Fruit fly (Drosophila melanogaster) whole organism, embryonic: ENCODE results near the gene CG13653.
A peak's percentile ranks its signal among the peaks of the same experiment; 100 is the strongest.

Experiments
- C15 ChIP-seq: fragments of 200-800 bp; sonication (Bioruptor generic); IDR thresholded peaks from 3 replicates; pipeline ENCODE4 v1.3.6; 2022; ENCODE audit warnings: missing biosample characterization, missing genetic modification characterization
- CG10543 ChIP-seq: fragments of 200-800 bp; sonication (Bioruptor generic); optimal IDR thresholded peaks from 3 replicates; lab custom pipeline; 2017; ENCODE audit warnings: missing biosample characterization, mild to moderate bottlenecking, missing genetic modification characterization, moderate library complexity
- CG10565 ChIP-seq: fragments of 200-800 bp; sonication (Bioruptor generic); optimal IDR thresholded peaks from 3 replicates; lab custom pipeline; 2016; ENCODE audit warnings: missing biosample characterization, mild to moderate bottlenecking, missing genetic modification characterization
- CG12769 ChIP-seq: fragments of 200-800 bp; sonication (Bioruptor generic); optimal IDR thresholded peaks from 2 replicates; lab custom pipeline; 2019; ENCODE audit warnings: missing biosample characterization, mild to moderate bottlenecking, missing genetic modification characterization, moderate library complexity
- CG12942 ChIP-seq: fragments of 200-800 bp; sonication (Bioruptor generic); optimal IDR thresholded peaks from 3 replicates; lab custom pipeline; 2016; ENCODE audit warnings: missing biosample characterization, missing genetic modification characterization
- CG13287 ChIP-seq: fragments of 200-800 bp; sonication (Bioruptor generic); IDR thresholded peaks from 2 replicates; pipeline ENCODE4 v1.3.6; 2022; ENCODE audit warnings: missing biosample characterization, missing genetic modification characterization; ENCODE audit not compliant: partially characterized antibody
- CG15011 ChIP-seq: fragments of 200-800 bp; sonication (Bioruptor generic); optimal IDR thresholded peaks from 3 replicates; lab custom pipeline; 2018; ENCODE audit warnings: missing biosample characterization, mild to moderate bottlenecking, missing genetic modification characterization
- CG1602 ChIP-seq: fragments of 200-800 bp; sonication (Bioruptor generic); optimal IDR thresholded peaks from 3 replicates; lab custom pipeline; 2016; ENCODE audit warnings: missing biosample characterization, missing genetic modification characterization
- CG1647 ChIP-seq: fragments of 200-800 bp; sonication (Bioruptor generic); optimal IDR thresholded peaks from 3 replicates; lab custom pipeline; 2016; ENCODE audit warnings: missing biosample characterization, missing genetic modification characterization
- CG16815 ChIP-seq: fragments of 200-800 bp; sonication (Bioruptor generic); optimal IDR thresholded peaks from 3 replicates; lab custom pipeline; 2017; ENCODE audit warnings: missing biosample characterization, mild to moderate bottlenecking, missing genetic modification characterization
- CG17802 ChIP-seq: fragments of 200-800 bp; sonication (Bioruptor generic); optimal IDR thresholded peaks from 2 replicates; lab custom pipeline; 2018; ENCODE audit warnings: missing biosample characterization, mild to moderate bottlenecking, missing genetic modification characterization, moderate library complexity
- CG2199 ChIP-seq: fragments of 200-800 bp; sonication (Bioruptor generic); IDR thresholded peaks from 3 replicates; pipeline ENCODE4 v1.3.6; 2022; ENCODE audit warnings: missing biosample characterization, missing genetic modification characterization
- CG42726 ChIP-seq: fragments of 200-800 bp; sonication (Bioruptor generic); IDR thresholded peaks from 2 replicates; pipeline ENCODE4 v1.3.6; 2022; ENCODE audit warnings: missing biosample characterization, missing genetic modification characterization; ENCODE audit not compliant: partially characterized antibody
- CG6272 ChIP-seq: fragments of 200-800 bp; sonication (Bioruptor generic); IDR thresholded peaks from 2 replicates; pipeline ENCODE4 v1.3.6; 2022; ENCODE audit warnings: missing biosample characterization, missing genetic modification characterization
- CG6791 ChIP-seq: fragments of 200-800 bp; sonication (Bioruptor generic); IDR thresholded peaks from 3 replicates; pipeline ENCODE4 v1.3.6; 2022; ENCODE audit warnings: missing biosample characterization, missing genetic modification characterization; ENCODE audit not compliant: partially characterized antibody
- CG9876 ChIP-seq: fragments of 200-800 bp; sonication (Bioruptor generic); optimal IDR thresholded peaks from 2 replicates; lab custom pipeline; 2016; ENCODE audit warnings: missing biosample characterization, missing genetic modification characterization
- CrebB ChIP-seq: fragments of 200-800 bp; sonication (Bioruptor generic); optimal IDR thresholded peaks from 3 replicates; lab custom pipeline; 2018; ENCODE audit warnings: missing biosample characterization, mild to moderate bottlenecking, missing genetic modification characterization
- Dbx ChIP-seq: fragments of 200-800 bp; sonication (Bioruptor generic); IDR thresholded peaks from 3 replicates; pipeline ENCODE4 v1.3.6; 2022; ENCODE audit warnings: missing biosample characterization, missing genetic modification characterization
- Eip74EF ChIP-seq, 2 experiments: fragments of 200-800 bp in 1 of 2; fragments of >200 bp in 1 of 2; sonication (Bioruptor generic) in 1 of 2; optimal IDR thresholded peaks; 2 replicates each; lab custom pipeline; 2017 to 2019; ENCODE audit warnings: missing biosample characterization in 2 of 2, missing genetic modification characterization in 2 of 2, mild to moderate bottlenecking in 1 of 2, moderate library complexity in 1 of 2
- Med ChIP-seq: fragments of 200-800 bp; sonication (Bioruptor generic); peaks from one replicate; lab custom pipeline; 2016; ENCODE audit warnings: missing biosample characterization, missing genetic modification characterization, mild to moderate bottlenecking, inconsistent platforms, moderate library complexity
- Mrtf ChIP-seq: fragments of 200-800 bp; sonication (Bioruptor generic); IDR thresholded peaks from 3 replicates; pipeline ENCODE4 v1.3.6; 2022; ENCODE audit warnings: missing biosample characterization, missing genetic modification characterization
- NC2β ChIP-seq: fragments of 200-800 bp; sonication (Bioruptor generic); optimal IDR thresholded peaks from 2 replicates; lab custom pipeline; 2016; ENCODE audit warnings: missing biosample characterization, missing genetic modification characterization
- NfI ChIP-seq: fragments of 200-800 bp; sonication (Bioruptor generic); optimal IDR thresholded peaks from 3 replicates; lab custom pipeline; 2018; ENCODE audit warnings: missing biosample characterization, mild to moderate bottlenecking, missing genetic modification characterization, moderate library complexity
- PHDP ChIP-seq: fragments of 200-800 bp; sonication (Bioruptor generic); optimal IDR thresholded peaks from 3 replicates; lab custom pipeline; 2018; ENCODE audit warnings: missing biosample characterization, mild to moderate bottlenecking, missing genetic modification characterization, moderate library complexity
- Ravus ChIP-seq: fragments of 200-800 bp; sonication (Bioruptor generic); IDR thresholded peaks from 2 replicates; pipeline ENCODE4 v1.3.6; 2022; ENCODE audit warnings: missing biosample characterization, missing genetic modification characterization
- Sox100B ChIP-seq: fragments of 200-800 bp; sonication (Bioruptor generic); optimal IDR thresholded peaks from 3 replicates; lab custom pipeline; 2018; ENCODE audit warnings: missing biosample characterization, mild to moderate bottlenecking, missing genetic modification characterization
- Spps ChIP-seq: fragments of 200-800 bp; sonication (Bioruptor generic); optimal IDR thresholded peaks from 2 replicates; lab custom pipeline; 2018; ENCODE audit warnings: missing biosample characterization, mild to moderate bottlenecking, missing genetic modification characterization
- abd-A ChIP-seq: fragments of 200-800 bp; sonication (Bioruptor generic); optimal IDR thresholded peaks from 3 replicates; lab custom pipeline; 2019; ENCODE audit warnings: missing biosample characterization, mild to moderate bottlenecking, missing genetic modification characterization, moderate library complexity
- al ChIP-seq: fragments of 200-800 bp; sonication (Bioruptor generic); IDR thresholded peaks from 2 replicates; pipeline ENCODE4 v1.3.6; 2022; ENCODE audit warnings: missing biosample characterization, missing genetic modification characterization
- amos ChIP-seq: fragments of 200-800 bp; sonication (Bioruptor generic); IDR thresholded peaks from 2 replicates; pipeline ENCODE4 v1.3.6; 2022; ENCODE audit warnings: missing biosample characterization, missing genetic modification characterization; ENCODE audit not compliant: partially characterized antibody
- cg ChIP-seq: fragments of 200-800 bp; sonication (Bioruptor generic); optimal IDR thresholded peaks from 3 replicates; lab custom pipeline; 2019; ENCODE audit warnings: missing biosample characterization, mild to moderate bottlenecking, missing genetic modification characterization, moderate library complexity
- chinmo ChIP-seq: fragments of 200-800 bp; sonication (Bioruptor generic); IDR thresholded peaks from 4 replicates; pipeline ENCODE4 v1.3.6; 2022; ENCODE audit warnings: missing biosample characterization, missing genetic modification characterization; ENCODE audit not compliant: partially characterized antibody
- chn ChIP-seq: fragments of 200-800 bp; sonication (Bioruptor generic); optimal IDR thresholded peaks from 2 replicates; lab custom pipeline; 2016; ENCODE audit warnings: missing biosample characterization, missing genetic modification characterization
- dimm ChIP-seq: fragments of 200-800 bp; sonication (Bioruptor generic); IDR thresholded peaks from 2 replicates; pipeline ENCODE4 v1.3.6; 2022; ENCODE audit warnings: missing biosample characterization, missing genetic modification characterization
- ems ChIP-seq: fragments of 200-800 bp; sonication (Bioruptor generic); optimal IDR thresholded peaks from 3 replicates; lab custom pipeline; 2016; ENCODE audit warnings: missing biosample characterization, missing genetic modification characterization
- ftz-f1 ChIP-seq: fragments of 200-800 bp; sonication (Bioruptor generic); optimal IDR thresholded peaks from 2 replicates; lab custom pipeline; 2016; ENCODE audit warnings: missing biosample characterization, missing genetic modification characterization
- gcm2 ChIP-seq: fragments of 200-800 bp; sonication (Bioruptor generic); optimal IDR thresholded peaks from 2 replicates; lab custom pipeline; 2016; ENCODE audit warnings: missing biosample characterization, missing genetic modification characterization
- lbe ChIP-seq: fragments of 200-800 bp; sonication (Bioruptor generic); optimal IDR thresholded peaks from 2 replicates; lab custom pipeline; 2016; ENCODE audit warnings: missing biosample characterization, mild to moderate bottlenecking, missing genetic modification characterization
- mirr ChIP-seq: fragments of 200-800 bp; sonication (Bioruptor generic); optimal IDR thresholded peaks from 3 replicates; lab custom pipeline; 2018; ENCODE audit warnings: missing biosample characterization, mild to moderate bottlenecking, missing genetic modification characterization
- nom ChIP-seq: fragments of 200-800 bp; sonication (Bioruptor generic); optimal IDR thresholded peaks from 2 replicates; lab custom pipeline; 2017; ENCODE audit warnings: missing biosample characterization, missing genetic modification characterization, mild to moderate bottlenecking, moderate library complexity, missing genetic modification reagents
- sisA ChIP-seq: fragments of 200-800 bp; sonication (Bioruptor generic); IDR thresholded peaks from 2 replicates; pipeline ENCODE4 v1.3.6; 2022; ENCODE audit warnings: missing biosample characterization, missing genetic modification characterization
- slou ChIP-seq: fragments of 200-800 bp; sonication (Bioruptor generic); optimal IDR thresholded peaks from 3 replicates; lab custom pipeline; 2016; ENCODE audit warnings: missing biosample characterization, missing genetic modification characterization
- sob ChIP-seq: fragments of 200-800 bp; sonication (Bioruptor generic); IDR thresholded peaks from 2 replicates; pipeline ENCODE4 v1.3.6; 2022; ENCODE audit warnings: missing biosample characterization, missing genetic modification characterization
- sr ChIP-seq: fragments of 200-800 bp; sonication (Bioruptor generic); IDR thresholded peaks from 3 replicates; pipeline ENCODE4 v1.3.6; 2022; ENCODE audit warnings: missing biosample characterization, missing genetic modification characterization
- ssp ChIP-seq: fragments of 200-800 bp; sonication (Bioruptor generic); IDR thresholded peaks from 2 replicates; pipeline ENCODE4 v1.3.6; 2022; ENCODE audit warnings: missing biosample characterization, missing genetic modification characterization
- tap ChIP-seq: fragments of 200-800 bp; optimal IDR thresholded peaks from 3 replicates; lab custom pipeline; 2019; ENCODE audit warnings: missing biosample characterization, mild to moderate bottlenecking, missing genetic modification characterization, moderate library complexity
- trh ChIP-seq: fragments of 200-800 bp; sonication (Bioruptor generic); optimal IDR thresholded peaks from 2 replicates; lab custom pipeline; 2016; ENCODE audit warnings: missing biosample characterization, missing genetic modification characterization
- vvl ChIP-seq: fragments of 200-800 bp; sonication (Bioruptor generic); IDR thresholded peaks from 2 replicates; pipeline ENCODE4 v1.3.6; 2022; ENCODE audit warnings: missing biosample characterization, missing genetic modification characterization

CG13653 gene

DNA sequence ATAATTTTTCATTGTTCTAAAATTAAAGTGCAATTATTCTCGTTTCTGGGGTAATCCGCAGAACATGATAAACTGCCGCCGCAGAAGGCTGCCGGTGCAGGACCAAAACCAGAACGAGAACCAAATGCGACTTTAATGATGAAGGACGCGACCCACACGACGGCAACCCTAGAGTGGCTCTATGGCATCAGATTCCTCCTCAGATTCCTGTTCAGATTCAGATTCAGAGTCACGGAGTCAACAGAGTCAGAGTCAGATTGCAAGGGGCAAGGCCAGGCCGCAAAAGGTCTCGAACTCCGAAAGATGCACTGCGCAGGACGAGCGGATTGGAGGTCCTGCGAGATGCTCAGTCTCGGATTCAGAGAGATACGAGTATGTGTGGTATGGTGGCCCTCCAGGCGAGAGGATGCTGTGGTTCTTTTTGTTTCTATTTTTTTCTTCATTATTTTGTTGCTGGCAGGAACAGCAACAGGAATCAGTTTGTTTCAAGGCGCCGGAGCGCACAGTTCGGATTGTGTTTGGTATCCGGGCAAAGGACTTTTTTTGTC lies 4.1 kb downstream of the CG13653 start, which contains the start of gene CG13654 (continued):
- no peak for TF ChIP-seq dimm (GFP tag; lab: Robert Waterston, UW)
- TF ChIP-seq trh (GFP tag; lab: Kevin White, UChicago), result no peak
- TF ChIP-seq CG16815 (GFP tag; lab: Kevin White, UChicago), result no peak

DNA sequence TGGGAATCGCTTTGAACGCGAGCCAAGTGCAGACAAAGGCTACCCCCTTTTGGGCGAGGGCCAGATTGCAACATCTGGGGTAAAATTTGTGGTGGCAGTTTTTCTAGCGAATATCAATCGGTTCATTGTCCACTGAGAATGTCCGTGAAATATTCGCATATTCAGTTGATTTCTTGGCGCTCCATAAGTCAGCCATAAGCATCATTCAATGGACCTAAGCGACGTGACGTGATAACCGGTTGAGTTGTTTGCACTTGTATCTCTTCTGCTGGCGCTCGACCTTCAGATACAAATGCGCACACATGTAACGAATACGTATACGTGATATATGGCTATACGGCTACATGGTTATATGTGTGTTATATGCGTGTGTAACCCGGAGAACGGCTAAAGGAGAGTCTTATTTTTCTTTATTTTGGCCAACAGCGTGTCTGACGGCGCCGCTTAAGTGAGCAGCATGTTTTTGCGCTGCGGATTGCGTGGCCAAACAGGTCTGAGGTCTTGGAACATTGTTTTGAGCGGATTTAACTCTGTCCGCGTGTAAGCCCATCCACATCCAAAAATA lies 10.2 kb downstream of the CG13653 start:
- peak; percentile 66 for TF ChIP-seq cg (GFP tag; lab: Kevin White, UChicago)
- no peak for TF ChIP-seq CG2199 (GFP tag; lab: Robert Waterston, UW)
- TF ChIP-seq Ravus (GFP tag; lab: Robert Waterston, UW), result no peak
- TF ChIP-seq ftz-f1 (GFP tag; lab: Kevin White, UChicago), result peak; percentile 73
- TF ChIP-seq CG12942, result no peak
- TF ChIP-seq amos (GFP tag; lab: Robert Waterston, UW), result 0 out of 2 replicates have a peak, but pooled peaks have one; percentile 13
- no peak for TF ChIP-seq CG10565 (GFP tag; lab: Kevin White, UChicago)
- peak; percentile 7 for TF ChIP-seq nom (GFP tag; lab: Kevin White, UChicago)
- peak; percentile 88; the same call in 2 of the 4 replicates for TF ChIP-seq chinmo (GFP tag; lab: Robert Waterston, UW)
- TF ChIP-seq CG1647, result no peak
- peak; percentile 63 for TF ChIP-seq CG10543 (GFP tag; lab: Kevin White, UChicago)
- peak; percentile 62 for TF ChIP-seq abd-A (tag; lab: Kevin White, UChicago)
- no peak for TF ChIP-seq Dbx (GFP tag; lab: Robert Waterston, UW)
- 0 out of 2 replicates have a peak, but pooled peaks have one; percentile 6 for TF ChIP-seq vvl
- TF ChIP-seq Med (GFP tag; lab: Kevin White, UChicago), result peak; percentile 68
- peak; percentile 62 for TF ChIP-seq mirr
- peak in 1 of 2 experiments; percentile 38 for TF ChIP-seq Eip74EF (GFP tag; optimal IDR thresholded peaks at IDR 0.05; lab: Kevin White, UChicago)
- TF ChIP-seq CG17802 (tag; lab: Kevin White, UChicago), result no peak
- no peak for TF ChIP-seq PHDP (tag; lab: Kevin White, UChicago)
- TF ChIP-seq NfI (GFP tag; lab: Kevin White, UChicago), result no peak
- no peak for TF ChIP-seq al
- no peak for TF ChIP-seq chn (GFP tag; lab: Kevin White, UChicago)
- TF ChIP-seq CG9876 (GFP tag; lab: Kevin White, UChicago), result no peak
- TF ChIP-seq Sox100B (GFP tag; lab: Kevin White, UChicago), result no peak
- no peak for TF ChIP-seq gcm2 (GFP tag; lab: Kevin White, UChicago)
- TF ChIP-seq CG15011, result no peak
- no peak for TF ChIP-seq NC2β (GFP tag; lab: Kevin White, UChicago)
- TF ChIP-seq slou, result no peak
- peak; percentile 45 for TF ChIP-seq lbe (GFP tag; lab: Kevin White, UChicago)
- no peak for TF ChIP-seq sr
- no peak for TF ChIP-seq CrebB (tag; lab: Kevin White, UChicago)
- no peak for TF ChIP-seq CG42726 (GFP tag; lab: Robert Waterston, UW)
- no peak for TF ChIP-seq CG1602 (GFP tag; lab: Kevin White, UChicago)
- TF ChIP-seq CG13287, result peak; percentile 24; the same call in 1 of the 2 replicates
- no peak for TF ChIP-seq Spps
- TF ChIP-seq sob (GFP tag; lab: Robert Waterston, UW), result no peak
- peak; percentile 37 for TF ChIP-seq CG12769 (tag; lab: Kevin White, UChicago)
- TF ChIP-seq ssp (GFP tag; lab: Robert Waterston, UW), result no peak
- TF ChIP-seq tap (tag; lab: Kevin White, UChicago), result no peak
- no peak for TF ChIP-seq sisA (GFP tag; lab: Robert Waterston, UW)
- no peak for TF ChIP-seq CG6791 (GFP tag; lab: Robert Waterston, UW)
- TF ChIP-seq C15, result no peak
- no peak for TF ChIP-seq Mrtf (GFP tag; lab: Robert Waterston, UW)
- no peak for TF ChIP-seq CG6272 (GFP tag; lab: Robert Waterston, UW)
- no peak for TF ChIP-seq ems (GFP tag; lab: Kevin White, UChicago)
